Worm (Caenorhabditis elegans) whole organism, late embryonic: ENCODE data around the gene F44B9.9.

ENCODE experiments used
- lin-11 ChIP-seq: fragments of 200-800 bp; sonication (Bioruptor generic); optimal IDR thresholded peaks from 2 replicates; lab custom pipeline; 2018; ENCODE audit warnings: mild to moderate bottlenecking, missing genetic modification characterization, missing compliant biosample characterization
- nhr-11 ChIP-seq: fragments of 150-350 bp; optimal IDR thresholded peaks from 2 replicates; lab custom pipeline; 2014; ENCODE audit warnings: missing biosample characterization, missing genetic modification characterization
- tbx-7 ChIP-seq: sonication (generic microtip); optimal IDR thresholded peaks from 2 replicates; lab custom pipeline; 2016; ENCODE audit warnings: missing genotype, missing genetic modification characterization, missing compliant biosample characterization

ce11 chrIII:7997447-7998046, 33.3 kb downstream of the F44B9.9 start:
- no peak for TF ChIP-seq lin-11
- no peak for TF ChIP-seq nhr-11 (tag; lab: Kevin White, UChicago)
- TF ChIP-seq tbx-7 = no peak
